Worm (Caenorhabditis elegans): ENCODE results near the gene Y62H9A.16.

DNA sequence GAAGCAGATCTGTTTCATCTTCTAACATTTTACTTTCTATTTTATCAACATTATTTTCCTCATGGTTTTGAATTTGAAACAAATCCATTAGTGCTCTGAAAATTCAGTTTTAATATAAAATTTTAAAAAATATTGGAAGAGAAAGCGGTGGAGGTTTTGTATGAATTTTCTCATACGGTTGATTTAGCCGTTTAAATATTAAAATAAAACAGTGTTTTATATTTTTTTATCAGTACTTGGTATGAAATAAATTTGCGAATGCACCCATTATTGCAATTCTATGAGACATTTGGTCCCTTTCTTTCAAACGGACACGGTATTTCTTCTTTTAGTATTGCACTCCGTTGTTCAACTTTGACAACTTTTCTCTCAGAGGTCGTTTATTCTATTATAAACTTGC is 13.5 kb downstream of the Y62H9A.16 start, which contains the start of gene dot-1.4:
- TF ChIP-seq elt-2 (tag; optimal IDR thresholded peaks at IDR 0.05) (no peak), tbx-2 (tag; optimal IDR thresholded peaks at IDR 0.05) (no peak), hlh-30 (tag; optimal IDR thresholded peaks at IDR 0.05; ENCODE audit: insufficient read depth) (no peak), nhr-232 (tag; optimal IDR thresholded peaks at IDR 0.05) (no peak), syd-9 (tag; optimal IDR thresholded peaks at IDR 0.05) (no peak), pag-3 (tag; optimal IDR thresholded peaks at IDR 0.05; ENCODE audit: borderline replicate concordance) (no peak), fkh-6 (tag; optimal IDR thresholded peaks at IDR 0.05) (no peak), ama-1 (optimal IDR thresholded peaks at IDR 0.05) (no peak), nhr-11 (tag; optimal IDR thresholded peaks at IDR 0.05) (no peak), tbx-7 (tag; optimal IDR thresholded peaks at IDR 0.05) (no peak)
